Fruit fly (Drosophila melanogaster): ENCODE data around the gene KaiR1D.

Gene KaiR1D

DNA sequence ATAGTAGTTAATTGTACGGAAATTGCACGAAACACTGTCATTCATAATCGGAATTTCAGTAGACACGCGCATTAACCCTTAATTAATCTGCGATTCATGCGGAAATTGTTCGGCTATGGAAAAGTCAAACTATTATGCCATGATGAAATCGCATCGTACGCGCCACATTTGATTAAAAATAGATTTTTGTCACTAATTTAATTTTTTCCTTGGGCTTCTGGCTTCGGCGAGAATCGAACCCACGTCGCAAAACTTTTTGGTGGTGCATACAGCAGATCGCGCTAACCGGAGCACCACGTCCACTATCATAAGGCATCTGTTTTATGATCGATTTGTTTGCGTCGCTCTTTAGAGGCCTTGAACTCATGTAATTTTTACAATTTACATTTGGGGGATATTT is 46.7 kb upstream of the KaiR1D start (continued):
- TF ChIP-seq CG1603 (tag; optimal IDR thresholded peaks at IDR 0.05) (no peak), lbe (GFP tag; optimal IDR thresholded peaks at IDR 0.05) (no peak), CG17802 (tag; optimal IDR thresholded peaks at IDR 0.05) (no peak), CG7745 (tag; optimal IDR thresholded peaks at IDR 0.05) (peak; percentile 81), CG6683 (GFP tag; optimal IDR thresholded peaks at IDR 0.05) (no peak), CG7271 (tag; optimal IDR thresholded peaks at IDR 0.05) (no peak), nerfin-2 (GFP tag; IDR thresholded peaks at IDR 0.05; ENCODE audit: partially characterized antibody) (peak; percentile 68), Dll (GFP tag; IDR thresholded peaks at IDR 0.05; ENCODE audit: partially characterized antibody) (peak; percentile 37; the same call in 1 of the 4 replicates), gem (tag; optimal IDR thresholded peaks at IDR 0.05) (no peak), Rfx (GFP tag; IDR thresholded peaks at IDR 0.05) (no peak), Ets97D (GFP tag; optimal IDR thresholded peaks at IDR 0.05) (no peak), zen2 (GFP tag; IDR thresholded peaks at IDR 0.05; ENCODE audit: partially characterized antibody) (peak; percentile 27; the same call in 1 of the 3 replicates), PHDP (tag; optimal IDR thresholded peaks at IDR 0.05) (no peak), Nf-YA (GFP tag; IDR thresholded peaks at IDR 0.05) (no peak), Meics (GFP tag; optimal IDR thresholded peaks at IDR 0.05) (no peak), Stat92E (GFP tag; optimal IDR thresholded peaks at IDR 0.05) (no peak), sna (GFP tag; IDR thresholded peaks at IDR 0.05; ENCODE audit: partially characterized antibody) (0 out of 2 replicates have a peak, but pooled peaks have one; percentile 39), CG14050 (GFP tag; IDR thresholded peaks at IDR 0.05) (no peak), Chrac-16 (GFP tag; optimal IDR thresholded peaks at IDR 0.05) (no peak), chinmo (GFP tag; IDR thresholded peaks at IDR 0.05; ENCODE audit: partially characterized antibody) (peak; percentile 76; the same call in 2 of the 4 replicates), Bgb (GFP tag; IDR thresholded peaks at IDR 0.05; ENCODE audit: partially characterized antibody) (peak; percentile 76), hb (GFP tag; IDR thresholded peaks at IDR 0.05; ENCODE audit: partially characterized antibody) (0 out of 3 replicates have a peak, but pooled peaks have one; percentile 46), CG9876 (GFP tag; optimal IDR thresholded peaks at IDR 0.05) (no peak), CG14965 (GFP tag; optimal IDR thresholded peaks at IDR 0.05; ENCODE audit: borderline replicate concordance) (no peak), CG11560 (tag; IDR thresholded peaks at IDR 0.05) (no peak), Dad (GFP tag; optimal IDR thresholded peaks at IDR 0.05) (no peak), maf-S (GFP tag; optimal IDR thresholded peaks at IDR 0.05) (no peak), CG4360 (GFP tag; IDR thresholded peaks at IDR 0.05) (0 out of 2 replicates have a peak, but pooled peaks have one; percentile 29), CG3163 (GFP tag; optimal IDR thresholded peaks at IDR 0.05) (no peak), HmgD (GFP tag; optimal IDR thresholded peaks at IDR 0.05) (no peak), Scr (GFP tag; IDR thresholded peaks at IDR 0.05; ENCODE audit: partially characterized antibody) (peak; percentile 65), CG8924 (tag; optimal IDR thresholded peaks at IDR 0.05) (no peak), eyg (GFP tag; optimal IDR thresholded peaks at IDR 0.05) (no peak), CG12299 (tag; optimal IDR thresholded peaks at IDR 0.05) (no peak), chm (GFP tag; IDR thresholded peaks at IDR 0.05) (no peak), CG14667 (GFP tag; IDR thresholded peaks at IDR 0.05) (no peak), Eip74EF (GFP tag; optimal IDR thresholded peaks at IDR 0.05) (peak in 1 of 2 experiments; percentile 35), ham (GFP tag; IDR thresholded peaks at IDR 0.05) (no peak), CG12104 (GFP tag; optimal IDR thresholded peaks at IDR 0.05) (no peak), ara (GFP tag; IDR thresholded peaks at IDR 0.05) (no peak), Pdp1 (GFP tag; optimal IDR thresholded peaks at IDR 0.05) (peak in 1 of 2 experiments; percentile 70), ftz-f1 (GFP tag; optimal IDR thresholded peaks at IDR 0.05) (peak; percentile 68), onecut (GFP tag; IDR thresholded peaks at IDR 0.05) (no peak), Mes4 (GFP tag; optimal IDR thresholded peaks at IDR 0.05) (no peak), fu2 (GFP tag; optimal IDR thresholded peaks at IDR 0.05) (no peak), HLH54F (GFP tag; optimal IDR thresholded peaks at IDR 0.05) (no peak), Lpt (GFP tag; optimal IDR thresholded peaks at IDR 0.05) (no peak), B-H2 (GFP tag; optimal IDR thresholded peaks at IDR 0.05) (no peak), sens (GFP tag) (peak; percentile 75), ssp (GFP tag; IDR thresholded peaks at IDR 0.05) (no peak)

Measured in whole organism, embryonic.